Fruit fly (Drosophila melanogaster) whole organism, embryonic: Measurements from ENCODE around the gene DCAF12.

Experiments
- Bteb2 ChIP-seq: fragments of 200-800 bp; sonication (Bioruptor generic); optimal IDR thresholded peaks from 2 replicates; lab custom pipeline; 2016; ENCODE audit warnings: missing biosample characterization, missing genetic modification characterization
- CG10147 ChIP-seq: fragments of 200-800 bp; sonication (Bioruptor generic); optimal IDR thresholded peaks from 2 replicates; lab custom pipeline; 2019; ENCODE audit warnings: missing biosample characterization, mild to moderate bottlenecking, missing genetic modification characterization, moderate library complexity
- CG10267 ChIP-seq: fragments of 200-800 bp; sonication (Bioruptor generic); optimal IDR thresholded peaks from 2 replicates; lab custom pipeline; 2018; ENCODE audit warnings: missing biosample characterization, mild to moderate bottlenecking, missing genetic modification characterization, moderate library complexity
- CG11093 ChIP-seq: fragments of 200-800 bp; sonication (Bioruptor generic); IDR thresholded peaks from 3 replicates; pipeline ENCODE4 v1.3.6; 2022; ENCODE audit warnings: missing biosample characterization, missing genetic modification characterization
- CG11504 ChIP-seq: fragments of 200-800 bp; sonication (Bioruptor generic); optimal IDR thresholded peaks from 3 replicates; lab custom pipeline; 2019; ENCODE audit warnings: missing biosample characterization, mild to moderate bottlenecking, missing genetic modification characterization, moderate library complexity
- CG13287 ChIP-seq: fragments of 200-800 bp; sonication (Bioruptor generic); IDR thresholded peaks from 2 replicates; pipeline ENCODE4 v1.3.6; 2022; ENCODE audit warnings: missing biosample characterization, missing genetic modification characterization; ENCODE audit not compliant: partially characterized antibody
- CG17912 ChIP-seq: fragments of 200-800 bp; sonication (Bioruptor generic); optimal IDR thresholded peaks from 2 replicates; lab custom pipeline; 2018; ENCODE audit warnings: missing biosample characterization, mild to moderate bottlenecking, missing genetic modification characterization
- CG2116 ChIP-seq: fragments of 200-800 bp; sonication (Bioruptor generic); optimal IDR thresholded peaks from 3 replicates; lab custom pipeline; 2018; ENCODE audit warnings: missing biosample characterization, mild to moderate bottlenecking, missing genetic modification characterization
- CG2199 ChIP-seq: fragments of 200-800 bp; sonication (Bioruptor generic); IDR thresholded peaks from 3 replicates; pipeline ENCODE4 v1.3.6; 2022; ENCODE audit warnings: missing biosample characterization, missing genetic modification characterization
- CG30431 ChIP-seq: fragments of 200-800 bp; sonication (Bioruptor generic); optimal IDR thresholded peaks from 2 replicates; lab custom pipeline; 2017; ENCODE audit warnings: missing biosample characterization, missing genetic modification characterization
- CG3065 ChIP-seq: fragments of 200-800 bp; sonication (Bioruptor generic); optimal IDR thresholded peaks from 2 replicates; lab custom pipeline; 2016; ENCODE audit warnings: missing biosample characterization, missing genetic modification characterization
- CG31441 ChIP-seq: fragments of 200-800 bp; sonication (Bioruptor generic); IDR thresholded peaks from 2 replicates; pipeline ENCODE4 v1.3.6; 2022; ENCODE audit warnings: missing biosample characterization, missing genetic modification characterization
- CG32767 ChIP-seq: fragments of 200-800 bp; sonication (Bioruptor generic); IDR thresholded peaks from 2 replicates; pipeline ENCODE4 v1.3.6; 2022; ENCODE audit warnings: missing biosample characterization, missing genetic modification characterization
- CG32772 ChIP-seq: fragments of 200-800 bp; sonication (Bioruptor generic); IDR thresholded peaks from 2 replicates; pipeline ENCODE4 v1.3.6; 2022; ENCODE audit warnings: missing biosample characterization, missing genetic modification characterization
- CG3726 ChIP-seq: fragments of 200-800 bp; sonication (Bioruptor generic); IDR thresholded peaks from 3 replicates; pipeline ENCODE4, ENCODE4 v1.3.6; 2022; ENCODE audit warnings: missing biosample characterization, missing genetic modification characterization
- CG42726 ChIP-seq: fragments of 200-800 bp; sonication (Bioruptor generic); IDR thresholded peaks from 2 replicates; pipeline ENCODE4 v1.3.6; 2022; ENCODE audit warnings: missing biosample characterization, missing genetic modification characterization; ENCODE audit not compliant: partially characterized antibody
- CG43689 ChIP-seq: fragments of 200-800 bp; sonication (Bioruptor generic); IDR thresholded peaks from 2 replicates; pipeline ENCODE4 v1.3.6; 2022; ENCODE audit warnings: missing biosample characterization, missing genetic modification characterization
- CG4424 ChIP-seq: fragments of 200-800 bp; sonication (Bioruptor generic); optimal IDR thresholded peaks from 3 replicates; lab custom pipeline; 2016; ENCODE audit warnings: missing biosample characterization, missing genetic modification characterization
- CG6791 ChIP-seq: fragments of 200-800 bp; sonication (Bioruptor generic); IDR thresholded peaks from 3 replicates; pipeline ENCODE4 v1.3.6; 2022; ENCODE audit warnings: missing biosample characterization, missing genetic modification characterization; ENCODE audit not compliant: partially characterized antibody
- CG8765 ChIP-seq: fragments of 200-800 bp; sonication (Bioruptor generic); IDR thresholded peaks from 2 replicates; pipeline ENCODE4 v1.3.6; 2022; ENCODE audit warnings: missing biosample characterization, missing genetic modification characterization
- Camta ChIP-seq: fragments of 200-800 bp; sonication (Bioruptor generic); optimal IDR thresholded peaks from 2 replicates; lab custom pipeline; 2016; ENCODE audit warnings: missing biosample characterization, missing genetic modification characterization
- D ChIP-seq, 2 experiments: fragments of 200-800 bp in 1 of 2; fragments of >200 bp in 1 of 2; sonication (Bioruptor generic) in 1 of 2; optimal IDR thresholded peaks; 2 replicates in 1 of 2; 3 replicates in 1 of 2; lab custom pipeline; 2017; ENCODE audit warnings: mild to moderate bottlenecking in 1 of 2, missing biosample characterization in 1 of 2, missing genetic modification characterization in 1 of 2, missing genetic modification reagents in 1 of 2
- Dad ChIP-seq: fragments of 200-800 bp; sonication (Bioruptor generic); optimal IDR thresholded peaks from 3 replicates; lab custom pipeline; 2016; ENCODE audit warnings: missing biosample characterization, missing genetic modification characterization
- Dbx ChIP-seq: fragments of 200-800 bp; sonication (Bioruptor generic); IDR thresholded peaks from 3 replicates; pipeline ENCODE4 v1.3.6; 2022; ENCODE audit warnings: missing biosample characterization, missing genetic modification characterization
- Deaf1 ChIP-seq: fragments of 200-800 bp; optimal IDR thresholded peaks from 3 replicates; lab custom pipeline; 2019; ENCODE audit warnings: missing biosample characterization, mild to moderate bottlenecking, missing genetic modification characterization, moderate library complexity
- Dref ChIP-seq: fragments of 200-800 bp; sonication (Bioruptor generic); IDR thresholded peaks from 2 replicates; pipeline ENCODE4 v1.3.6; 2022; ENCODE audit warnings: missing biosample characterization, missing genetic modification characterization
- Drgx ChIP-seq: fragments of 200-800 bp; sonication (Bioruptor generic); IDR thresholded peaks from 2 replicates; pipeline ENCODE4 v1.3.6; 2022; ENCODE audit warnings: missing biosample characterization, missing genetic modification characterization
- E2f2 ChIP-seq: fragments of 200-800 bp; sonication (Bioruptor generic); IDR thresholded peaks from 2 replicates; pipeline ENCODE4 v1.3.6; 2022; ENCODE audit warnings: missing biosample characterization, missing genetic modification characterization
- Fer3 ChIP-seq: fragments of 200-800 bp; sonication (Bioruptor generic); optimal IDR thresholded peaks from 2 replicates; lab custom pipeline; 2018; ENCODE audit warnings: missing biosample characterization, mild to moderate bottlenecking, missing genetic modification characterization, moderate library complexity
- Hmr ChIP-seq: fragments of 200-800 bp; sonication (Bioruptor generic); optimal IDR thresholded peaks from 3 replicates; lab custom pipeline; 2017; ENCODE audit warnings: mild to moderate bottlenecking, missing biosample characterization, missing genetic modification reagents, missing genetic modification characterization
- MTF-1 ChIP-seq: fragments of 200-800 bp; sonication (Bioruptor generic); optimal IDR thresholded peaks from 2 replicates; lab custom pipeline; 2018; ENCODE audit warnings: missing biosample characterization, mild to moderate bottlenecking, missing genetic modification characterization, borderline replicate concordance
- Med ChIP-seq: fragments of 200-800 bp; sonication (Bioruptor generic); peaks from one replicate; lab custom pipeline; 2016; ENCODE audit warnings: missing biosample characterization, missing genetic modification characterization, mild to moderate bottlenecking, inconsistent platforms, moderate library complexity
- Neu2 ChIP-seq: fragments of 200-800 bp; sonication (Bioruptor generic); optimal IDR thresholded peaks from 3 replicates; lab custom pipeline; 2016; ENCODE audit warnings: missing biosample characterization, missing genetic modification characterization, borderline replicate concordance
- Rfx ChIP-seq: fragments of 200-800 bp; sonication (Bioruptor generic); IDR thresholded peaks from 2 replicates; pipeline ENCODE4 v1.3.6; 2022; ENCODE audit warnings: missing biosample characterization, missing genetic modification characterization
- Rx ChIP-seq: fragments of 200-800 bp; sonication (Bioruptor generic); IDR thresholded peaks from 2 replicates; pipeline ENCODE4 v1.3.6; 2022; ENCODE audit warnings: missing biosample characterization, missing genetic modification characterization
- Trl ChIP-seq, 3 experiments: fragments of >200 bp in 2 of 3; fragments of 200-800 bp in 1 of 3; sonication (Bioruptor generic) in 1 of 3; optimal IDR thresholded peaks; 2 replicates in 1 of 3; 3 replicates in 2 of 3; lab custom pipeline; 2016 to 2017; ENCODE audit warnings: missing biosample characterization in 1 of 3, missing genetic modification characterization in 1 of 3
- Xbp1 ChIP-seq: fragments of 200-800 bp; sonication (Bioruptor generic); optimal IDR thresholded peaks from 3 replicates; lab custom pipeline; 2016; ENCODE audit warnings: missing biosample characterization, mild to moderate bottlenecking, missing genetic modification characterization
- aop ChIP-seq: fragments of 200-800 bp; sonication (Bioruptor generic); IDR thresholded peaks from 2 replicates; pipeline ENCODE4 v1.3.6; 2022; ENCODE audit warnings: missing biosample characterization, missing genetic modification characterization
- ara ChIP-seq: fragments of 200-800 bp; sonication (Bioruptor generic); IDR thresholded peaks from 2 replicates; pipeline ENCODE4 v1.3.6; 2022; ENCODE audit warnings: missing biosample characterization, missing genetic modification characterization
- chinmo ChIP-seq: fragments of 200-800 bp; sonication (Bioruptor generic); IDR thresholded peaks from 4 replicates; pipeline ENCODE4 v1.3.6; 2022; ENCODE audit warnings: missing biosample characterization, missing genetic modification characterization; ENCODE audit not compliant: partially characterized antibody
- luna ChIP-seq: fragments of 200-800 bp; sonication (Bioruptor generic); optimal IDR thresholded peaks from 2 replicates; lab custom pipeline; 2016; ENCODE audit warnings: missing biosample characterization, missing genetic modification characterization
- slou ChIP-seq: fragments of 200-800 bp; sonication (Bioruptor generic); optimal IDR thresholded peaks from 3 replicates; lab custom pipeline; 2016; ENCODE audit warnings: missing biosample characterization, missing genetic modification characterization
- tll ChIP-seq, 2 experiments: fragments of 200-800 bp in 1 of 2; fragments of >200 bp in 1 of 2; sonication (Bioruptor generic) in 1 of 2; optimal IDR thresholded peaks; 2 replicates each; lab custom pipeline; 2017 to 2019; ENCODE audit warnings: missing biosample characterization in 2 of 2, missing genetic modification characterization in 2 of 2, mild to moderate bottlenecking in 1 of 2, moderate library complexity in 1 of 2
- tna ChIP-seq: fragments of 200-800 bp; sonication (Bioruptor generic); IDR thresholded peaks from 2 replicates; pipeline ENCODE4 v1.3.6; 2022; ENCODE audit warnings: missing biosample characterization, missing genetic modification characterization; ENCODE audit not compliant: partially characterized antibody
- zen ChIP-seq: fragments of 200-800 bp; sonication (Bioruptor generic); optimal IDR thresholded peaks from 3 replicates; lab custom pipeline; 2018; ENCODE audit warnings: missing biosample characterization, mild to moderate bottlenecking, missing genetic modification characterization, moderate library complexity
- zf30C ChIP-seq: fragments of 200-800 bp; sonication (Bioruptor generic); optimal IDR thresholded peaks from 3 replicates; lab custom pipeline; 2018; ENCODE audit warnings: missing biosample characterization, mild to moderate bottlenecking, missing genetic modification characterization

Gene DCAF12

dm6 chr3R:11999074-11999473 is 17.8 kb downstream of the DCAF12 start, which contains the start of gene Ect3:
Gene Ect3 (plus strand): TSS chr3R:11999278.
- peak; percentile 5 for TF ChIP-seq zen
- TF ChIP-seq Camta = no peak
- TF ChIP-seq Fer3 = no peak
- peak; percentile 99 for TF ChIP-seq CG11504 (tag; lab: Kevin White, UChicago)
- peak; percentile 80; the same call in 2 of the 3 replicates for TF ChIP-seq CG2199 (GFP tag; lab: Robert Waterston, UW)
- peak; percentile 32 for TF ChIP-seq Deaf1 (tag; lab: Kevin White, UChicago)

DNA sequence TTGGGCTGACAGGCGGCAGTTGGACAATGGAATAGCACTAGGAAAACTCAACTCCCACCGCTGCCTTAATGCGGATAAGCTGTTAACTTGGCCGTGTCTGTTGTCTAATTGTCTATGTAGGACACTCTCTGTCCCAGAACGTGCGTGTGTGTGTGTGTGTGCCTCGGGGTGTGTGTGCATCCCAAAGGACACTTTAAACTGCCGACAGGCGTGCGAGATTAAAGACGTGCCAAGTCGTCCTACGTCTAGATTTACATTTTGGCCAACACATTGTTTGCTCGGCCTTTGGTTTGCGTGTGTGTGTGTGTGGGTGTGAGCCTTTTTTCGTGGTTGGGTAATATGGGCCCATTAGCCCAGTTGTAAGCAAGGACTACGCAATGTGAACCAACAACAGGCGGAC is 18.7 kb downstream of the DCAF12 start:
- TF ChIP-seq Drgx (no peak), CG31441 (no peak), CG8765 (no peak), zen (peak; percentile 74), ara (no peak), Hmr (no peak), aop (GFP tag; lab: Robert Waterston, UW) (no peak), Xbp1 (no peak), Neu2 (GFP tag; lab: Kevin White, UChicago) (no peak), CG32772 (GFP tag; lab: Robert Waterston, UW) (no peak), Med (peak; percentile 56), E2f2 (GFP tag; lab: Robert Waterston, UW) (no peak), Rfx (GFP tag; lab: Robert Waterston, UW) (no peak), slou (GFP tag; lab: Kevin White, UChicago) (no peak), Trl (optimal IDR thresholded peaks at IDR 0.05; lab: Kevin White, UChicago) (no peak), Trl (GFP tag; optimal IDR thresholded peaks at IDR 0.05; lab: Kevin White, UChicago) (no peak), CG3726 (no peak), tll (GFP tag; optimal IDR thresholded peaks at IDR 0.05; lab: Kevin White, UChicago) (peak in 1 of 2 experiments; percentile 68), Fer3 (no peak), CG43689 (GFP tag; lab: Robert Waterston, UW) (no peak), D (optimal IDR thresholded peaks at IDR 0.05; lab: Kevin White, UChicago) (peak; percentile 8), D (GFP tag; optimal IDR thresholded peaks at IDR 0.05; lab: Kevin White, UChicago) (no peak)
- TF ChIP-seq, all 482 proteins: peak for 4

DNA sequence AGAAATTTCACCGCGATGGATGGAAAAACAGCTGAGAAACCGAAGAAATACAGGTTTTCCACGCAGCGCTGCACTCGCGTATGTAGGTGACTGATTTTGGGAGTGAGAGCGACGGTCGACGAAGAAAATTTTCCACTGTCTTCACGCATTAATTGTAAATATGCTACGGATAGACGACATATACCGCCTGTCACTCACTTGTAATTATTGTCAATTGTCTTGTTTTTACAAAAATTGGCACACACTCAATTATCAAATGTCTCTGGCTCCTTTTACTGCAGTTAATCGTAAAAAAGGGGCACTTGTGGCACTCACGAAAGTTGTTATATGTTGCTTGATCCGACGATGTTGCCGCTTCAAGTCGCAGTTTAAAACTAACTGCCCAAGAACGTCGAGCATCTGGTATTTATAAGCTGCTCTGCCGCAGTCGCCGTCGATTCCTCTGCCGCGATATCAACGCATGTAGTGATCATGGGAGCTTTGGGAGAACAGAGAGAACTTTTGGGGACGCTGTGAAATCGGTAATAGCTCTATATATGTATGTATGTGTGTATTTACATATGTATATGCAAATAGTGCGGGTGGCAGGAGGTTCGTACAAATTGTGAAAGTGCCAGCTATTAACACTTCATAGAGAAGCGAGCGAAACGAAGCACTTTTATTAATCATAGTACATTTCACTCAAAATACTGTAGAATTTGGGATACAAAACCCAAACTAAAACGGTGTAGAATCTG is 23.7 kb downstream of the DCAF12 start, which contains the start of gene mfas:
Gene mfas, minus strand, starts transcription at position 382 of the 737 bp plus-strand sequence.
- TF ChIP-seq CG17912 (GFP tag; lab: Kevin White, UChicago) (peak; percentile 70), CG4424 (GFP tag; lab: Kevin White, UChicago) (no peak), Dbx (GFP tag; lab: Robert Waterston, UW) (peak; percentile 12; the same call in 1 of the 3 replicates), Dad (no peak), Bteb2 (GFP tag; lab: Kevin White, UChicago) (no peak), CG10147 (GFP tag; lab: Kevin White, UChicago) (no peak), Dref (GFP tag; lab: Robert Waterston, UW) (no peak), CG30431 (GFP tag; lab: Kevin White, UChicago) (no peak), MTF-1 (GFP tag; lab: Kevin White, UChicago) (no peak), chinmo (GFP tag; lab: Robert Waterston, UW) (peak; percentile 81; the same call in 2 of the 4 replicates), Rx (GFP tag; lab: Robert Waterston, UW) (no peak), Trl (optimal IDR thresholded peaks at IDR 0.05; lab: Kevin White, UChicago) (peak; percentile 39 to 44), Trl (GFP tag; optimal IDR thresholded peaks at IDR 0.05; lab: Kevin White, UChicago) (no peak), CG6791 (peak; percentile 34; the same call in 1 of the 3 replicates), zf30C (GFP tag; lab: Kevin White, UChicago) (peak; percentile 14), CG3065 (GFP tag; lab: Kevin White, UChicago) (no peak), CG10267 (tag; lab: Kevin White, UChicago) (no peak), CG13287 (GFP tag; lab: Robert Waterston, UW) (peak; percentile 25; the same call in 1 of the 2 replicates), CG32767 (GFP tag; lab: Robert Waterston, UW) (no peak), CG2116 (no peak), tna (GFP tag; lab: Robert Waterston, UW) (no peak), CG42726 (GFP tag; lab: Robert Waterston, UW) (no peak), luna (GFP tag; lab: Kevin White, UChicago) (no peak), CG11093 (GFP tag; lab: Robert Waterston, UW) (no peak)
